Fruit fly (Drosophila melanogaster) whole organism, embryonic: ENCODE data around the gene cd.

Source experiments
- B-H2 ChIP-seq: fragments of 200-800 bp; sonication (Bioruptor generic); optimal IDR thresholded peaks from 2 replicates; lab custom pipeline; 2018; ENCODE audit warnings: missing biosample characterization, mild to moderate bottlenecking, missing genetic modification characterization
- BtbVII ChIP-seq: fragments of 200-800 bp; sonication (Bioruptor generic); optimal IDR thresholded peaks from 3 replicates; lab custom pipeline; 2017; ENCODE audit warnings: missing biosample characterization, mild to moderate bottlenecking, missing genetic modification characterization
- CG10431 ChIP-seq: fragments of 200-800 bp; sonication (Bioruptor generic); optimal IDR thresholded peaks from 3 replicates; lab custom pipeline; 2018; ENCODE audit warnings: missing biosample characterization, mild to moderate bottlenecking, missing genetic modification characterization
- CG10654 ChIP-seq: fragments of 200-800 bp; sonication (Bioruptor generic); optimal IDR thresholded peaks from 2 replicates; lab custom pipeline; 2016; ENCODE audit warnings: missing biosample characterization, missing genetic modification characterization
- CG12391 ChIP-seq: fragments of 200-800 bp; sonication (Bioruptor generic); optimal IDR thresholded peaks from 3 replicates; lab custom pipeline; 2018; ENCODE audit warnings: missing biosample characterization, mild to moderate bottlenecking, missing genetic modification characterization, moderate library complexity
- CG1529 ChIP-seq: fragments of 200-800 bp; sonication (Bioruptor generic); optimal IDR thresholded peaks from 3 replicates; lab custom pipeline; 2018; ENCODE audit warnings: missing biosample characterization, missing genetic modification characterization
- CG1647 ChIP-seq: fragments of 200-800 bp; sonication (Bioruptor generic); optimal IDR thresholded peaks from 3 replicates; lab custom pipeline; 2016; ENCODE audit warnings: missing biosample characterization, missing genetic modification characterization
- CG34376 ChIP-seq: fragments of 200-800 bp; sonication (Bioruptor generic); optimal IDR thresholded peaks from 2 replicates; lab custom pipeline; 2018; ENCODE audit warnings: missing biosample characterization, mild to moderate bottlenecking, missing genetic modification characterization
- CG4328 ChIP-seq: fragments of 200-800 bp; sonication (Bioruptor generic); optimal IDR thresholded peaks from 3 replicates; lab custom pipeline; 2017; ENCODE audit warnings: missing biosample characterization, missing genetic modification reagents, missing genetic modification characterization
- CG7963 ChIP-seq: fragments of 200-800 bp; sonication (Bioruptor generic); IDR thresholded peaks from 3 replicates; pipeline ENCODE4 v1.3.6; 2022; ENCODE audit warnings: missing biosample characterization, missing genetic modification characterization; ENCODE audit not compliant: partially characterized antibody
- E2f1 ChIP-seq: fragments of 200-800 bp; sonication (Bioruptor generic); IDR thresholded peaks from 2 replicates; pipeline ENCODE4 v1.3.6; 2022; ENCODE audit warnings: missing biosample characterization, missing genetic modification characterization
- Elba2 ChIP-seq: fragments of 200-800 bp; sonication (Bioruptor generic); optimal IDR thresholded peaks from 3 replicates; lab custom pipeline; 2016; ENCODE audit warnings: missing biosample characterization, missing genetic modification characterization
- Ets97D ChIP-seq: fragments of 200-800 bp; sonication (Bioruptor generic); optimal IDR thresholded peaks from 3 replicates; lab custom pipeline; 2016; ENCODE audit warnings: missing biosample characterization, missing genetic modification characterization
- Fer3 ChIP-seq: fragments of 200-800 bp; sonication (Bioruptor generic); optimal IDR thresholded peaks from 2 replicates; lab custom pipeline; 2018; ENCODE audit warnings: missing biosample characterization, mild to moderate bottlenecking, missing genetic modification characterization, moderate library complexity
- HLH54F ChIP-seq: fragments of 200-800 bp; sonication (Bioruptor generic); optimal IDR thresholded peaks from 3 replicates; lab custom pipeline; 2016; ENCODE audit warnings: missing biosample characterization, missing genetic modification characterization
- Hr78 ChIP-seq, 2 experiments: fragments of 200-800 bp in 1 of 2; fragments of >200 bp in 1 of 2; sonication (Bioruptor generic) in 1 of 2; optimal IDR thresholded peaks; 2 replicates each; lab custom pipeline; 2017 to 2019; ENCODE audit warnings: missing biosample characterization in 2 of 2, missing genetic modification characterization in 2 of 2, mild to moderate bottlenecking in 1 of 2, moderate library complexity in 1 of 2
- Meics ChIP-seq: fragments of 200-800 bp; sonication (Bioruptor generic); optimal IDR thresholded peaks from 2 replicates; lab custom pipeline; 2017; ENCODE audit warnings: missing biosample characterization, mild to moderate bottlenecking, missing genetic modification characterization
- Opbp ChIP-seq: fragments of 200-800 bp; sonication (Bioruptor generic); IDR thresholded peaks from 3 replicates; pipeline ENCODE4 v1.3.6; 2022; ENCODE audit warnings: missing biosample characterization, missing genetic modification characterization; ENCODE audit not compliant: partially characterized antibody
- Scr ChIP-seq: fragments of 200-800 bp; sonication (Bioruptor generic); IDR thresholded peaks from 2 replicates; pipeline ENCODE4 v1.3.6; 2022; ENCODE audit warnings: missing biosample characterization, missing genetic modification characterization; ENCODE audit not compliant: partially characterized antibody
- Ssrp ChIP-seq: fragments of 200-800 bp; sonication (Bioruptor generic); optimal IDR thresholded peaks from 2 replicates; lab custom pipeline; 2018; ENCODE audit warnings: missing biosample characterization, mild to moderate bottlenecking, missing genetic modification characterization, moderate library complexity
- Trl ChIP-seq, 3 experiments: fragments of >200 bp in 2 of 3; fragments of 200-800 bp in 1 of 3; sonication (Bioruptor generic) in 1 of 3; optimal IDR thresholded peaks; 2 replicates in 1 of 3; 3 replicates in 2 of 3; lab custom pipeline; 2016 to 2017; ENCODE audit warnings: missing biosample characterization in 1 of 3, missing genetic modification characterization in 1 of 3
- chm ChIP-seq: fragments of 200-800 bp; sonication (Bioruptor generic); IDR thresholded peaks from 2 replicates; pipeline ENCODE4 v1.3.6; 2022; ENCODE audit warnings: missing biosample characterization, missing genetic modification characterization
- fd3F ChIP-seq: fragments of 200-800 bp; sonication (Bioruptor generic); optimal IDR thresholded peaks from 2 replicates; lab custom pipeline; 2018; ENCODE audit warnings: missing biosample characterization, mild to moderate bottlenecking, missing genetic modification characterization, moderate library complexity
- fd64A ChIP-seq: fragments of 200-800 bp; sonication (Bioruptor generic); optimal IDR thresholded peaks from 3 replicates; lab custom pipeline; 2018; ENCODE audit warnings: missing biosample characterization, mild to moderate bottlenecking, missing genetic modification characterization
- ftz-f1 ChIP-seq: fragments of 200-800 bp; sonication (Bioruptor generic); optimal IDR thresholded peaks from 2 replicates; lab custom pipeline; 2016; ENCODE audit warnings: missing biosample characterization, missing genetic modification characterization
- gem ChIP-seq: fragments of 200-800 bp; sonication (Bioruptor generic); optimal IDR thresholded peaks from 2 replicates; lab custom pipeline; 2019; ENCODE audit warnings: missing biosample characterization, mild to moderate bottlenecking, missing genetic modification characterization, moderate library complexity
- gfzf ChIP-seq: fragments of 200-800 bp; sonication (Bioruptor generic); optimal IDR thresholded peaks from 2 replicates; lab custom pipeline; 2016; ENCODE audit warnings: missing biosample characterization, mild to moderate bottlenecking, missing genetic modification characterization, moderate library complexity
- hkb ChIP-seq, 2 experiments: fragments of 200-800 bp in 1 of 2; fragments of >200 bp in 1 of 2; sonication (Bioruptor generic) in 1 of 2; IDR thresholded peaks in 1 of 2; optimal IDR thresholded peaks in 1 of 2; 2 replicates each; pipeline versions ENCODE4 v1.3.6 to Lab custom; 2017 to 2022; ENCODE audit warnings: missing biosample characterization in 1 of 2, missing genetic modification characterization in 1 of 2
- kah ChIP-seq: fragments of 200-800 bp; sonication (Bioruptor generic); optimal IDR thresholded peaks from 2 replicates; lab custom pipeline; 2018; ENCODE audit warnings: missing biosample characterization, mild to moderate bottlenecking, missing genetic modification characterization
- kni ChIP-seq: fragments of 200-800 bp; sonication (Bioruptor generic); optimal IDR thresholded peaks from 3 replicates; lab custom pipeline; 2017; ENCODE audit warnings: mild to moderate bottlenecking, missing biosample characterization, missing genetic modification reagents, missing genetic modification characterization
- lmd ChIP-seq: fragments of 200-800 bp; sonication (Bioruptor generic); IDR thresholded peaks from 2 replicates; pipeline ENCODE4 v1.3.6; 2022; ENCODE audit warnings: missing biosample characterization, missing genetic modification characterization
- maf-S ChIP-seq: fragments of 200-800 bp; sonication (Bioruptor generic); optimal IDR thresholded peaks from 2 replicates; lab custom pipeline; 2016; ENCODE audit warnings: missing biosample characterization, missing genetic modification characterization
- pb ChIP-seq: fragments of 200-800 bp; sonication (Bioruptor generic); optimal IDR thresholded peaks from 3 replicates; lab custom pipeline; 2016; ENCODE audit warnings: missing biosample characterization, missing genetic modification characterization
- phol ChIP-seq: fragments of 200-800 bp; sonication (Bioruptor generic); optimal IDR thresholded peaks from 3 replicates; lab custom pipeline; 2018; ENCODE audit warnings: missing biosample characterization, mild to moderate bottlenecking, missing genetic modification characterization, moderate library complexity
- pita ChIP-seq: fragments of 200-800 bp; sonication (Bioruptor generic); optimal IDR thresholded peaks from 2 replicates; lab custom pipeline; 2017; ENCODE audit warnings: missing biosample characterization, mild to moderate bottlenecking, missing genetic modification characterization
- run ChIP-seq: fragments of 200-800 bp; sonication (Bioruptor generic); optimal IDR thresholded peaks from 3 replicates; lab custom pipeline; 2018; ENCODE audit warnings: missing biosample characterization, mild to moderate bottlenecking, missing genetic modification characterization
- scrt ChIP-seq: fragments of 200-800 bp; sonication (Bioruptor generic); optimal IDR thresholded peaks from 2 replicates; lab custom pipeline; 2018; ENCODE audit warnings: missing biosample characterization, mild to moderate bottlenecking, missing genetic modification characterization, moderate library complexity
- sd ChIP-seq: fragments of 200-800 bp; sonication (Bioruptor generic); optimal IDR thresholded peaks from 3 replicates; lab custom pipeline; 2018; ENCODE audit warnings: missing biosample characterization, mild to moderate bottlenecking, missing genetic modification characterization, moderate library complexity
- seq ChIP-seq: fragments of 200-800 bp; sonication (Bioruptor generic); IDR thresholded peaks from 2 replicates; pipeline ENCODE4 v1.3.6; 2022; ENCODE audit warnings: missing biosample characterization, missing genetic modification characterization
- ssp ChIP-seq: fragments of 200-800 bp; sonication (Bioruptor generic); IDR thresholded peaks from 2 replicates; pipeline ENCODE4 v1.3.6; 2022; ENCODE audit warnings: missing biosample characterization, missing genetic modification characterization
- tin ChIP-seq: fragments of 200-800 bp; sonication (Bioruptor generic); optimal IDR thresholded peaks from 3 replicates; lab custom pipeline; 2016; ENCODE audit warnings: missing biosample characterization, missing genetic modification characterization
- unc-4 ChIP-seq: fragments of 200-800 bp; sonication (Bioruptor generic); IDR thresholded peaks from 2 replicates; pipeline ENCODE4 v1.3.6; 2022; ENCODE audit warnings: missing biosample characterization, missing genetic modification characterization; ENCODE audit not compliant: partially characterized antibody
- unpg ChIP-seq: fragments of 200-800 bp; sonication (Bioruptor generic); optimal IDR thresholded peaks from 3 replicates; lab custom pipeline; 2018; ENCODE audit warnings: missing biosample characterization, mild to moderate bottlenecking, missing genetic modification characterization, moderate library complexity
- vfl ChIP-seq: fragments of 200-800 bp; sonication (Bioruptor generic); optimal IDR thresholded peaks from 2 replicates; lab custom pipeline; 2016; ENCODE audit warnings: missing biosample characterization, missing genetic modification characterization
- vnd ChIP-seq: fragments of 200-800 bp; sonication (Bioruptor generic); IDR thresholded peaks from 3 replicates; pipeline ENCODE4 v1.3.6; 2022; ENCODE audit warnings: missing biosample characterization, missing genetic modification characterization; ENCODE audit not compliant: partially characterized antibody
- zen ChIP-seq: fragments of 200-800 bp; sonication (Bioruptor generic); optimal IDR thresholded peaks from 3 replicates; lab custom pipeline; 2018; ENCODE audit warnings: missing biosample characterization, mild to moderate bottlenecking, missing genetic modification characterization, moderate library complexity
- zf30C ChIP-seq: fragments of 200-800 bp; sonication (Bioruptor generic); optimal IDR thresholded peaks from 3 replicates; lab custom pipeline; 2018; ENCODE audit warnings: missing biosample characterization, mild to moderate bottlenecking, missing genetic modification characterization

Gene cd

dm6 chr3R:22666449-22667283 is 28.1 kb upstream of the cd start (continued):
- TF ChIP-seq Hr78 (GFP tag; optimal IDR thresholded peaks at IDR 0.05; lab: Kevin White, UChicago) (no peak), Scr (0 out of 2 replicates have a peak, but pooled peaks have one; percentile 12), Opbp (GFP tag; lab: Robert Waterston, UW) (no peak), seq (GFP tag; lab: Robert Waterston, UW) (no peak), phol (tag; lab: Kevin White, UChicago) (peak; percentile 36), HLH54F (GFP tag; lab: Kevin White, UChicago) (no peak), unpg (no peak), lmd (GFP tag; lab: Robert Waterston, UW) (no peak), gem (tag; lab: Kevin White, UChicago) (no peak), kah (GFP tag; lab: Kevin White, UChicago) (peak; percentile 46), CG34376 (GFP tag; lab: Kevin White, UChicago) (no peak), CG1529 (GFP tag; lab: Kevin White, UChicago) (no peak), unc-4 (GFP tag; lab: Robert Waterston, UW) (0 out of 2 replicates have a peak, but pooled peaks have one; percentile 19), CG10431 (GFP tag; lab: Kevin White, UChicago) (no peak), E2f1 (GFP tag; lab: Robert Waterston, UW) (no peak), vnd (GFP tag; lab: Robert Waterston, UW) (no peak), pita (GFP tag; lab: Kevin White, UChicago) (no peak), maf-S (GFP tag; lab: Kevin White, UChicago) (no peak), Ssrp (tag; lab: Kevin White, UChicago) (no peak), CG4328 (GFP tag; lab: Kevin White, UChicago) (no peak), ssp (no peak), Meics (GFP tag; lab: Kevin White, UChicago) (no peak), tin (GFP tag; lab: Kevin White, UChicago) (no peak), kni (GFP tag; lab: Kevin White, UChicago) (peak; percentile 22), CG7963 (no peak), vfl (GFP tag; lab: Kevin White, UChicago) (no peak), Trl (optimal IDR thresholded peaks at IDR 0.05; lab: Kevin White, UChicago) (peak; percentile 77 to 78), Trl (GFP tag; optimal IDR thresholded peaks at IDR 0.05; lab: Kevin White, UChicago) (no peak), BtbVII (GFP tag; lab: Kevin White, UChicago) (peak; percentile 20), run (tag; lab: Kevin White, UChicago) (no peak), Fer3 (no peak), zen (tag; lab: Kevin White, UChicago) (no peak), zf30C (no peak), sd (tag; lab: Kevin White, UChicago) (peak; percentile 77), CG10654 (GFP tag; lab: Kevin White, UChicago) (no peak), Elba2 (GFP tag; lab: Kevin White, UChicago) (peak; percentile 92), hkb (optimal IDR thresholded peaks at IDR 0.05; lab: Kevin White, UChicago) (no peak), hkb (GFP tag; IDR thresholded peaks at IDR 0.05; lab: Robert Waterston, UW) (no peak), fd3F (GFP tag; lab: Kevin White, UChicago) (no peak), fd64A (GFP tag; lab: Kevin White, UChicago) (no peak), pb (no peak), ftz-f1 (GFP tag; lab: Kevin White, UChicago) (no peak), CG1647 (GFP tag; lab: Kevin White, UChicago) (no peak), chm (GFP tag; lab: Robert Waterston, UW) (no peak), CG12391 (no peak), scrt (no peak), B-H2 (GFP tag; lab: Kevin White, UChicago) (no peak), Ets97D (GFP tag; lab: Kevin White, UChicago) (no peak), gfzf (no peak)
